Fruit fly (Drosophila melanogaster) whole organism, embryonic: ENCODE data around the gene Cpr30B.
A peak's percentile ranks its signal among the peaks of the same experiment; 100 is the strongest.

Source experiments
- CG10462 ChIP-seq: fragments of 200-800 bp; sonication (Bioruptor generic); optimal IDR thresholded peaks from 2 replicates; lab custom pipeline; 2016; ENCODE audit warnings: missing biosample characterization, missing genetic modification characterization
- CG10543 ChIP-seq: fragments of 200-800 bp; sonication (Bioruptor generic); optimal IDR thresholded peaks from 3 replicates; lab custom pipeline; 2017; ENCODE audit warnings: missing biosample characterization, mild to moderate bottlenecking, missing genetic modification characterization, moderate library complexity
- CG11093 ChIP-seq: fragments of 200-800 bp; sonication (Bioruptor generic); IDR thresholded peaks from 3 replicates; pipeline ENCODE4 v1.3.6; 2022; ENCODE audit warnings: missing biosample characterization, missing genetic modification characterization
- CG11696 ChIP-seq: fragments of 200-800 bp; sonication (Bioruptor generic); IDR thresholded peaks from 2 replicates; pipeline ENCODE4 v1.3.6; 2022; ENCODE audit warnings: missing biosample characterization, missing genetic modification characterization
- CG13424 ChIP-seq: fragments of 200-800 bp; sonication (Bioruptor generic); optimal IDR thresholded peaks from 2 replicates; lab custom pipeline; 2019; ENCODE audit warnings: missing biosample characterization, mild to moderate bottlenecking, missing genetic modification characterization, moderate library complexity
- CG14014 ChIP-seq: fragments of 200-800 bp; sonication (Bioruptor generic); IDR thresholded peaks from 2 replicates; pipeline ENCODE4 v1.3.6; 2022; ENCODE audit warnings: missing biosample characterization, missing genetic modification characterization
- CG14860 ChIP-seq: fragments of 200-800 bp; sonication (Bioruptor generic); IDR thresholded peaks from 3 replicates; pipeline ENCODE4 v1.3.6; 2022; ENCODE audit warnings: missing biosample characterization, missing genetic modification characterization; ENCODE audit not compliant: partially characterized antibody
- CG14965 ChIP-seq: fragments of 200-800 bp; sonication (Bioruptor generic); optimal IDR thresholded peaks from 2 replicates; lab custom pipeline; 2016; ENCODE audit warnings: missing biosample characterization, missing genetic modification characterization, borderline replicate concordance
- CG15011 ChIP-seq: fragments of 200-800 bp; sonication (Bioruptor generic); optimal IDR thresholded peaks from 3 replicates; lab custom pipeline; 2018; ENCODE audit warnings: missing biosample characterization, mild to moderate bottlenecking, missing genetic modification characterization
- CG15514 ChIP-seq: fragments of 200-800 bp; sonication (Bioruptor generic); optimal IDR thresholded peaks from 3 replicates; lab custom pipeline; 2017; ENCODE audit warnings: missing biosample characterization, missing genetic modification characterization, mild to moderate bottlenecking, moderate library complexity, missing genetic modification reagents
- CG15696 ChIP-seq: fragments of 200-800 bp; sonication (Bioruptor generic); optimal IDR thresholded peaks from 2 replicates; lab custom pipeline; 2019; ENCODE audit warnings: missing biosample characterization, mild to moderate bottlenecking, missing genetic modification characterization, moderate library complexity
- CG16813 ChIP-seq: fragments of 200-800 bp; sonication (Bioruptor generic); IDR thresholded peaks from 3 replicates; pipeline ENCODE4 v1.3.6; 2022; ENCODE audit warnings: missing biosample characterization, missing genetic modification characterization; ENCODE audit not compliant: partially characterized antibody
- CG17612 ChIP-seq: fragments of 200-800 bp; sonication (Bioruptor generic); IDR thresholded peaks from 2 replicates; pipeline ENCODE4 v1.3.6; 2022; ENCODE audit warnings: missing biosample characterization, missing genetic modification characterization
- CG2129 ChIP-seq: fragments of 200-800 bp; sonication (Bioruptor generic); IDR thresholded peaks from 2 replicates; pipeline ENCODE4 v1.3.6; 2022; ENCODE audit warnings: missing biosample characterization, missing genetic modification characterization; ENCODE audit not compliant: partially characterized antibody
- CG2889 ChIP-seq: fragments of 200-800 bp; sonication (Bioruptor generic); IDR thresholded peaks from 3 replicates; pipeline ENCODE4 v1.3.6; 2022; ENCODE audit warnings: missing biosample characterization, missing genetic modification characterization
- CG4424 ChIP-seq: fragments of 200-800 bp; sonication (Bioruptor generic); optimal IDR thresholded peaks from 3 replicates; lab custom pipeline; 2016; ENCODE audit warnings: missing biosample characterization, missing genetic modification characterization
- CG5953 ChIP-seq: fragments of 200-800 bp; sonication (Bioruptor generic); IDR thresholded peaks from 2 replicates; pipeline ENCODE4 v1.3.6; 2022; ENCODE audit warnings: missing biosample characterization, missing genetic modification characterization
- CG7372 ChIP-seq: fragments of 200-800 bp; sonication (Bioruptor generic); IDR thresholded peaks from 2 replicates; pipeline ENCODE4 v1.3.6; 2022; ENCODE audit warnings: missing biosample characterization, missing genetic modification characterization
- CG7963 ChIP-seq: fragments of 200-800 bp; sonication (Bioruptor generic); IDR thresholded peaks from 3 replicates; pipeline ENCODE4 v1.3.6; 2022; ENCODE audit warnings: missing biosample characterization, missing genetic modification characterization; ENCODE audit not compliant: partially characterized antibody
- CG9932 ChIP-seq: fragments of 200-800 bp; sonication (Bioruptor generic); IDR thresholded peaks from 2 replicates; pipeline ENCODE4 v1.3.6; 2022; ENCODE audit warnings: missing biosample characterization, missing genetic modification characterization
- CHES-1-like ChIP-seq: fragments of 200-800 bp; sonication (Bioruptor generic); optimal IDR thresholded peaks from 2 replicates; lab custom pipeline; 2016; ENCODE audit warnings: missing biosample characterization, missing genetic modification characterization
- Camta ChIP-seq: fragments of 200-800 bp; sonication (Bioruptor generic); optimal IDR thresholded peaks from 2 replicates; lab custom pipeline; 2016; ENCODE audit warnings: missing biosample characterization, missing genetic modification characterization
- Dp ChIP-seq: fragments of 200-800 bp; sonication (Bioruptor generic); optimal IDR thresholded peaks from 2 replicates; lab custom pipeline; 2018; ENCODE audit warnings: missing biosample characterization, mild to moderate bottlenecking, missing genetic modification characterization, moderate library complexity
- Gsc ChIP-seq: fragments of 200-800 bp; sonication (Bioruptor generic); IDR thresholded peaks from 2 replicates; pipeline ENCODE4 v1.3.6; 2022; ENCODE audit warnings: missing biosample characterization, missing genetic modification characterization
- Lpt ChIP-seq: fragments of >200 bp; optimal IDR thresholded peaks from 2 replicates; lab custom pipeline; 2018; ENCODE audit warnings: missing biosample characterization, missing genetic modification characterization
- MBD-R2 ChIP-seq: fragments of 200-800 bp; sonication (Bioruptor generic); IDR thresholded peaks from 2 replicates; pipeline ENCODE4 v1.3.6; 2022; ENCODE audit warnings: missing biosample characterization, missing genetic modification characterization
- NfI ChIP-seq: fragments of 200-800 bp; sonication (Bioruptor generic); optimal IDR thresholded peaks from 3 replicates; lab custom pipeline; 2018; ENCODE audit warnings: missing biosample characterization, mild to moderate bottlenecking, missing genetic modification characterization, moderate library complexity
- PHDP ChIP-seq: fragments of 200-800 bp; sonication (Bioruptor generic); optimal IDR thresholded peaks from 3 replicates; lab custom pipeline; 2018; ENCODE audit warnings: missing biosample characterization, mild to moderate bottlenecking, missing genetic modification characterization, moderate library complexity
- Taf1 ChIP-seq: fragments of 200-800 bp; sonication (Bioruptor generic); IDR thresholded peaks from 2 replicates; pipeline ENCODE4 v1.3.6; 2022; ENCODE audit warnings: missing biosample characterization, missing genetic modification characterization
- YL-1 ChIP-seq: fragments of 200-800 bp; sonication (Bioruptor generic); optimal IDR thresholded peaks from 3 replicates; lab custom pipeline; 2017; ENCODE audit warnings: missing biosample characterization, mild to moderate bottlenecking, missing genetic modification characterization
- ase ChIP-seq: fragments of 200-800 bp; sonication (Bioruptor generic); IDR thresholded peaks from 3 replicates; pipeline ENCODE4 v1.3.6; 2022; ENCODE audit warnings: missing biosample characterization, missing genetic modification characterization
- bsh ChIP-seq, 2 experiments: fragments of 200-800 bp; sonication (Bioruptor generic); optimal IDR thresholded peaks; 2 replicates each; lab custom pipeline; 2017 to 2018; ENCODE audit warnings: mild to moderate bottlenecking in 2 of 2, missing biosample characterization in 2 of 2, missing genetic modification characterization in 2 of 2, moderate library complexity in 1 of 2
- cato ChIP-seq: fragments of 200-800 bp; sonication (Bioruptor generic); optimal IDR thresholded peaks from 2 replicates; lab custom pipeline; 2016; ENCODE audit warnings: missing biosample characterization, missing genetic modification characterization, borderline replicate concordance
- chn ChIP-seq: fragments of 200-800 bp; sonication (Bioruptor generic); optimal IDR thresholded peaks from 2 replicates; lab custom pipeline; 2016; ENCODE audit warnings: missing biosample characterization, missing genetic modification characterization
- croc ChIP-seq: fragments of 200-800 bp; sonication (Bioruptor generic); conservative IDR thresholded peaks from 3 replicates; pipeline ENCODE4 v1.3.6; 2022; ENCODE audit warnings: missing biosample characterization, missing genetic modification characterization
- dan ChIP-seq: fragments of 200-800 bp; sonication (Bioruptor generic); IDR thresholded peaks from 2 replicates; pipeline ENCODE4 v1.3.6; 2022; ENCODE audit warnings: missing biosample characterization, missing genetic modification characterization
- hkb ChIP-seq, 2 experiments: fragments of 200-800 bp in 1 of 2; fragments of >200 bp in 1 of 2; sonication (Bioruptor generic) in 1 of 2; IDR thresholded peaks in 1 of 2; optimal IDR thresholded peaks in 1 of 2; 2 replicates each; pipeline versions ENCODE4 v1.3.6 to Lab custom; 2017 to 2022; ENCODE audit warnings: missing biosample characterization in 1 of 2, missing genetic modification characterization in 1 of 2
- nau ChIP-seq: fragments of 200-800 bp; sonication (Bioruptor generic); optimal IDR thresholded peaks from 3 replicates; lab custom pipeline; 2017; ENCODE audit warnings: missing biosample characterization, mild to moderate bottlenecking, missing genetic modification characterization, missing genetic modification reagents
- nmo ChIP-seq: fragments of 200-800 bp; sonication (Bioruptor generic); optimal IDR thresholded peaks from 2 replicates; lab custom pipeline; 2018; ENCODE audit warnings: missing biosample characterization, mild to moderate bottlenecking, missing genetic modification characterization, moderate library complexity
- onecut ChIP-seq: fragments of 200-800 bp; sonication (Bioruptor generic); IDR thresholded peaks from 2 replicates; pipeline ENCODE4 v1.3.6; 2022; ENCODE audit warnings: missing biosample characterization, missing genetic modification characterization
- pfk ChIP-seq: fragments of 200-800 bp; sonication (Bioruptor generic); optimal IDR thresholded peaks from 2 replicates; lab custom pipeline; 2018; ENCODE audit warnings: missing biosample characterization, mild to moderate bottlenecking, missing genetic modification characterization, moderate library complexity
- pum ChIP-seq: fragments of 200-800 bp; sonication (Bioruptor generic); optimal IDR thresholded peaks from 2 replicates; lab custom pipeline; 2016; ENCODE audit warnings: missing biosample characterization, missing genetic modification characterization
- pzg ChIP-seq: fragments of 200-800 bp; sonication (Bioruptor generic); optimal IDR thresholded peaks from 3 replicates; lab custom pipeline; 2018; ENCODE audit warnings: missing biosample characterization, mild to moderate bottlenecking, missing genetic modification characterization, moderate library complexity
- row ChIP-seq: fragments of 200-800 bp; sonication (Bioruptor generic); IDR thresholded peaks from 3 replicates; pipeline ENCODE4 v1.3.6; 2022; ENCODE audit warnings: missing biosample characterization, missing genetic modification characterization
- slbo ChIP-seq: fragments of 200-800 bp; sonication (Bioruptor generic); IDR thresholded peaks from 2 replicates; pipeline ENCODE4 v1.3.6; 2022; ENCODE audit warnings: missing biosample characterization, missing genetic modification characterization
- sr ChIP-seq: fragments of 200-800 bp; sonication (Bioruptor generic); IDR thresholded peaks from 3 replicates; pipeline ENCODE4 v1.3.6; 2022; ENCODE audit warnings: missing biosample characterization, missing genetic modification characterization
- tx ChIP-seq: fragments of 200-800 bp; sonication (Bioruptor generic); optimal IDR thresholded peaks from 2 replicates; lab custom pipeline; 2016; ENCODE audit warnings: missing biosample characterization, missing genetic modification characterization
- wdn ChIP-seq: fragments of 200-800 bp; sonication (Bioruptor generic); IDR thresholded peaks from 2 replicates; pipeline ENCODE4 v1.3.6; 2022; ENCODE audit warnings: missing biosample characterization, missing genetic modification characterization
- z ChIP-seq: fragments of 200-800 bp; sonication (Bioruptor generic); IDR thresholded peaks from 3 replicates; pipeline ENCODE4 v1.3.6; 2022; ENCODE audit warnings: missing biosample characterization, missing genetic modification characterization
- zen ChIP-seq: fragments of 200-800 bp; sonication (Bioruptor generic); optimal IDR thresholded peaks from 3 replicates; lab custom pipeline; 2018; ENCODE audit warnings: missing biosample characterization, mild to moderate bottlenecking, missing genetic modification characterization, moderate library complexity

Gene Cpr30B

dm6 chr2L:9564527-9564926, 21.8 kb downstream of the Cpr30B start (continued):
- TF ChIP-seq Lpt (GFP tag; lab: Kevin White, UChicago) (no peak), slbo (peak; percentile 35; the same call in 1 of the 2 replicates), CG11093 (GFP tag; lab: Robert Waterston, UW) (no peak), CG15514 (GFP tag; lab: Kevin White, UChicago) (peak; percentile 16), CG10543 (GFP tag; lab: Kevin White, UChicago) (peak; percentile 16), Taf1 (no peak), bsh (GFP tag; optimal IDR thresholded peaks at IDR 0.05; lab: Kevin White, UChicago) (peak; percentile 16 to 21), CG5953 (GFP tag; lab: Robert Waterston, UW) (no peak), ase (GFP tag; lab: Robert Waterston, UW) (no peak), CG14014 (GFP tag; lab: Robert Waterston, UW) (no peak), cato (GFP tag; lab: Kevin White, UChicago) (no peak), wdn (0 out of 2 replicates have a peak, but pooled peaks have one; percentile 18), hkb (optimal IDR thresholded peaks at IDR 0.05; lab: Kevin White, UChicago) (no peak), hkb (GFP tag; IDR thresholded peaks at IDR 0.05; lab: Robert Waterston, UW) (peak; percentile 33; the same call in 1 of the 2 replicates), Dp (GFP tag; lab: Kevin White, UChicago) (no peak), CG13424 (tag; lab: Kevin White, UChicago) (peak; percentile 60), sr (no peak), CG7372 (GFP tag; lab: Robert Waterston, UW) (no peak), CG4424 (GFP tag; lab: Kevin White, UChicago) (no peak), CG2889 (GFP tag; lab: Robert Waterston, UW) (no peak), dan (no peak), nau (GFP tag; lab: Kevin White, UChicago) (peak; percentile 9), croc (GFP tag; lab: Robert Waterston, UW) (no peak), CG15696 (tag; lab: Kevin White, UChicago) (no peak), CG14860 (GFP tag; lab: Robert Waterston, UW) (no peak), CG11696 (GFP tag; lab: Robert Waterston, UW) (no peak), NfI (peak; percentile 12), MBD-R2 (GFP tag; lab: Robert Waterston, UW) (no peak), CG7963 (GFP tag; lab: Robert Waterston, UW) (no peak), row (GFP tag; lab: Robert Waterston, UW) (peak; percentile 55), CG9932 (GFP tag; lab: Robert Waterston, UW) (peak; percentile 52), Camta (GFP tag; lab: Kevin White, UChicago) (no peak), tx (no peak), CG2129 (GFP tag; lab: Robert Waterston, UW) (no peak), CG16813 (no peak), PHDP (peak; percentile 60), CG10462 (GFP tag; lab: Kevin White, UChicago) (no peak), pfk (no peak), zen (no peak), YL-1 (GFP tag; lab: Kevin White, UChicago) (no peak), CG17612 (GFP tag; lab: Robert Waterston, UW) (no peak), pzg (GFP tag; lab: Kevin White, UChicago) (no peak), CHES-1-like (GFP tag; lab: Kevin White, UChicago) (no peak), z (no peak), pum (GFP tag; lab: Kevin White, UChicago) (no peak), onecut (GFP tag; lab: Robert Waterston, UW) (no peak), nmo (GFP tag; lab: Kevin White, UChicago) (peak; percentile 54), CG14965 (GFP tag; lab: Kevin White, UChicago) (no peak), CG15011 (GFP tag; lab: Kevin White, UChicago) (no peak), chn (GFP tag; lab: Kevin White, UChicago) (no peak), Gsc (GFP tag; lab: Robert Waterston, UW) (no peak)
